Fruit fly (Drosophila melanogaster): ENCODE results near the gene CG3339.

- TF ChIP-seq kay (GFP tag; ENCODE audit: borderline replicate concordance): no peak
- no peak for TF ChIP-seq CG12768 (GFP tag; optimal IDR thresholded peaks at IDR 0.05)
- no peak for TF ChIP-seq CG5204 (GFP tag; optimal IDR thresholded peaks at IDR 0.05)
- no peak for TF ChIP-seq tj (GFP tag; optimal IDR thresholded peaks at IDR 0.05)
- no peak for TF ChIP-seq CG7045 (GFP tag; optimal IDR thresholded peaks at IDR 0.05)
- no peak for TF ChIP-seq CG33017 (tag; optimal IDR thresholded peaks at IDR 0.05)
- no peak for TF ChIP-seq CG14711 (tag; optimal IDR thresholded peaks at IDR 0.05)
- TF ChIP-seq Hr96 (GFP tag; optimal IDR thresholded peaks at IDR 0.05): no peak
- TF ChIP-seq Clk (GFP tag; optimal IDR thresholded peaks at IDR 0.05): no peak
- no peak for TF ChIP-seq Crg-1 (GFP tag; optimal IDR thresholded peaks at IDR 0.05)
- TF ChIP-seq toe (GFP tag; optimal IDR thresholded peaks at IDR 0.05): no peak
Measured at dm6 chr3R:27340322-27340721, 18.2 kb upstream of the CG3339 start, which contains the start of gene CG42534.

All from whole organism, adult.